Worm (Caenorhabditis elegans) whole organism, L3 larva: ENCODE data around the gene R13A1.3.

ENCODE experiments used
- daf-12 ChIP-seq: fragments of 150-350 bp; optimal IDR thresholded peaks from 2 replicates; lab custom pipeline; 2014; ENCODE audit warnings: missing biosample characterization, missing genetic modification reagents, missing genetic modification characterization
- lin-15B ChIP-seq: fragments of 150-350 bp; optimal IDR thresholded peaks from 2 replicates; lab custom pipeline; 2014; ENCODE audit warnings: missing biosample characterization, missing genetic modification characterization
- nhr-28 ChIP-seq: fragments of 150-350 bp; optimal IDR thresholded peaks from 2 replicates; lab custom pipeline; 2014; ENCODE audit warnings: missing biosample characterization, missing genetic modification characterization
- sea-2 ChIP-seq: fragments of 150-350 bp; sonication (generic microtip); optimal IDR thresholded peaks from 4 replicates; lab custom pipeline; 2014; ENCODE audit warnings: missing biosample characterization, missing genetic modification reagents, missing genetic modification characterization
- skn-1 ChIP-seq: fragments of 150-350 bp; optimal IDR thresholded peaks from 2 replicates; lab custom pipeline; 2014; ENCODE audit warnings: missing biosample characterization, missing genetic modification characterization
- unc-62 ChIP-seq: fragments of 150-350 bp; sonication (generic microtip); optimal IDR thresholded peaks from 4 replicates; lab custom pipeline; 2014; ENCODE audit warnings: missing biosample characterization, missing genetic modification reagents, missing genetic modification characterization

DNA sequence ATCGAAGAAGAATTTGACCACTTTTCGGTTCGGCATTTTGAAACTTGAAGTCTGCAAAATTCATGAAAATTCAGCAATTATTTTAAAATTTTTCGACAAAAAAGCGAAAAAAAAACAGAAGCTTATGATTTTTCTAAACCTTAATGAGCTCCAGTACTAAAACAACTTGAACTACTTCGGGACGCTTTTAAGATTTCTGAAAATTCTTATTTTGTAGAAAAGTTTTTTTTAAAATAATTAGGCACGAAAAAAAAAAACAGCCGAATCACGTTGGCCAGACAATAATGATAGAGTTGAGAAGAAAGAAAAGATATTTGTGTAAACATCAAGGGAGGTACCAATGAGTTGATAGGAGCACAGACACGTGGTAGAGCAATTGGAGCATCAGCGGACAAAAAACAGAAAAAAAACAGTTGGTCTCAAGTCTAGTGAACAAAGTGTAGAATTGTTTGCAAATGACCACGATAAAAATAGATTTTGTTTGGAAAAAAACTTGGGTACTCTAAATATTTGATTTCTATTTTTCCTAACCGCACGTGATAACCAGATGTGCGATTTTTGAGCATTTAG is 38.5 kb downstream of the R13A1.3 start, which contains the start of gene gstk-2:
- no peak for TF ChIP-seq daf-12
- TF ChIP-seq nhr-28 (tag; lab: Kevin White, UChicago) = no peak
- TF ChIP-seq unc-62 (GFP tag; lab: Kevin White, UChicago) = no peak
- TF ChIP-seq lin-15B (tag; lab: Kevin White, UChicago) = no peak
- no peak for TF ChIP-seq skn-1
- TF ChIP-seq sea-2 (GFP tag; lab: Kevin White, UChicago) = no peak
